Worm (Caenorhabditis elegans): ENCODE measurements around the gene nos-2.

Gene nos-2

DNA sequence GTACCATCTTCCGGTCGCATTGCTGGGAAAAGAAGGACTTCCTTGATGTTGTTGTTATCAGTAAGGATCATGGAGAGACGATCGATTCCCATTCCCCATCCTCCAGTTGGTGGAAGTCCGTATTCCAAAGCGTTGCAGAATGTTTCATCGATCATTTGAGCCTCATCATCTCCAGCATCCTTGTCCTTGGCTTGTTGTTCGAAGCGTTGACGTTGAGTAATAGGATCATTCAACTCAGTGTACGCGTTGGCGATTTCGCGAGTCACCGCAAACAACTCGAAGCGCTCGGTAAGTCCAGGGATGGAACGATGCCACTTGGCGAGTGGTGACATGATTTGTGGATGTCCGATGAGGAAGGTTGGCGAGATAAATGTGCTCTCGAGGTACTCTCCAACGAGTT, 5.0 kb downstream of the nos-2 start:
- TF ChIP-seq sox-2 (GFP tag; IDR thresholded peaks at IDR 0.05) (no peak), pag-3 (tag; optimal IDR thresholded peaks at IDR 0.05; ENCODE audit: borderline replicate concordance) (no peak), nfya-1 (tag; optimal IDR thresholded peaks at IDR 0.05) (no peak), ref-2 (tag; optimal IDR thresholded peaks at IDR 0.05) (no peak), sox-4 (tag; optimal IDR thresholded peaks at IDR 0.05) (no peak), ztf-16 (tag; optimal IDR thresholded peaks at IDR 0.05) (no peak), unc-42 (tag; optimal IDR thresholded peaks at IDR 0.05) (no peak), odd-2 (tag; optimal IDR thresholded peaks at IDR 0.05) (no peak), ceh-19 (GFP tag; optimal IDR thresholded peaks at IDR 0.05) (no peak), ceh-24 (tag; optimal IDR thresholded peaks at IDR 0.05) (no peak), hlh-30 (tag; optimal IDR thresholded peaks at IDR 0.05; ENCODE audit: insufficient read depth) (no peak), T23F11.4 (GFP tag; optimal IDR thresholded peaks at IDR 0.05) (no peak), K02D7.2 (tag; optimal IDR thresholded peaks at IDR 0.05) (no peak), ceh-34 (tag; optimal IDR thresholded peaks at IDR 0.05) (no peak), gmeb-2 (tag; optimal IDR thresholded peaks at IDR 0.05) (no peak), pqm-1 (tag; optimal IDR thresholded peaks at IDR 0.05) (no peak), elt-4 (tag; optimal IDR thresholded peaks at IDR 0.05) (no peak), hlh-8 (tag; optimal IDR thresholded peaks at IDR 0.05) (no peak), pha-4 (tag; optimal IDR thresholded peaks at IDR 0.05) (no peak), tbx-2 (tag; optimal IDR thresholded peaks at IDR 0.05) (no peak)

DNA sequence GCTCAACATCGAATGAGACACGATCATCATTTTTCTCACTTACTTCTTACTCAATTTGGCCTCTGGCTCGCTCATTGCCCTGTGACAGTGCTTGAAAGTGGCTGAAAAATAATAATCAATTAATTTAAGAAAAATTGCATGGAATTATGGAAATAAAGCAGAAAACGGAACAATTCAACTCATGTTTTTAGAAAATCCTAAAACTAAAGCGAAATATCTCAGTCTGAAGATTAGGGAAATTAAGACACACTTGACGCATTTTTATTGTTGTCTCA, 6.8 kb downstream of the nos-2 start, which contains the start of gene kars-1:
Gene kars-1 (minus strand): TSS at position 101 of the 275 bp plus-strand sequence.
- no peak for TF ChIP-seq hlh-13 (GFP tag; optimal IDR thresholded peaks at IDR 0.05)
- no peak for TF ChIP-seq ceh-24 (tag; optimal IDR thresholded peaks at IDR 0.05)
- no peak for TF ChIP-seq pat-9 (tag; optimal IDR thresholded peaks at IDR 0.05)
- no peak for TF ChIP-seq nfya-1 (tag; optimal IDR thresholded peaks at IDR 0.05)
- no peak for TF ChIP-seq ref-2 (tag; optimal IDR thresholded peaks at IDR 0.05)
- TF ChIP-seq Y22D7AL.16 (tag; optimal IDR thresholded peaks at IDR 0.05): no peak
- TF ChIP-seq pax-1 (tag; optimal IDR thresholded peaks at IDR 0.05): no peak
- TF ChIP-seq lin-11 (tag; optimal IDR thresholded peaks at IDR 0.05): no peak
- TF ChIP-seq mec-3 (tag; optimal IDR thresholded peaks at IDR 0.05; ENCODE audit: borderline replicate concordance): no peak
- TF ChIP-seq pag-3 (tag; optimal IDR thresholded peaks at IDR 0.05; ENCODE audit: borderline replicate concordance): no peak
- no peak for TF ChIP-seq ceh-30 (tag; optimal IDR thresholded peaks at IDR 0.05)
- no peak for TF ChIP-seq rnt-1 (tag; optimal IDR thresholded peaks at IDR 0.05)
- TF ChIP-seq dve-1 (tag; optimal IDR thresholded peaks at IDR 0.05): no peak

DNA sequence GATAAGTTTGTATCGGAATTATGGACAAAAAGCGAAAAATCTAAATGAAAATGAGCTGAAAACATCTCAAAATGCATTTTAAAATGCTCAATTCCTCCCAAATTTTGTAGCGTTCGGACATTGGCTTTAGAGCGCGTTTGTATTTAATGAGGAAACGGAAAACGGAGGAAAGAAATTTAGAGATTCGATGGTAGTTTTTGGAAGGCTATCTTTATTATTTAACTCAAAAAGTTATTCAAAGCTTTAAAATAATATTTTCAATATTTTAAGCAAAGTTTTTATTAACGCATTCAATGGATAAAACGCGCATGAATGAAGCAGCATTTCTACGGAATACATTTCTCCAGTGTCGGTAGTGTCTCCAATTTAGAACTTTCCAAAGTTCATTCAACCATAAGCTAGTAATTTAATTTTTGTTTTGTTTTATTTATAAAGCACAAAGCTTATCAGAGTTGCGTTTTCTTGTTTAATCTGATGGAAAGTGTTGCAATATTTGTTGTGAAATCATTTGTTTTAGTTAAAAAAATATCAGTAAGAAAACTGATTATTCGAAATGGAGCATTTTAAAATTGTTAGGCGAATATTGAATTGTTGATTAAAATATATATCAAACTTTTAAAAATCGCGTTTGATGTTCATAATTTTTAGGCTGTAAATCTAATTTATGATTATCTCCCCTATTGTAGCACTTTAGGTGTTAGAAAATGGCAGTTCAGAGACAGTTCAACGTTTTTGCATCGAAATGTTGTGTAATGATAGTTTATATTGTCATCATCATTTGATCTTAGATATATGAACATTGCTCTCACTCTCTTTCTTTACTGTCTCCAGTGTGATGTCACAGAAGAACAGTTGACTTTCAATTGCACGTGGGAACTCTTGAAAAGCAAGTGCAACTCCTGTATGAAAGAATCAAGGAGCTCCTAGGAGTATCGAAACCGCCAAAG, 7.4 kb downstream of the nos-2 start:
- no peak for TF ChIP-seq sox-4 (tag; optimal IDR thresholded peaks at IDR 0.05)
- peak; percentile 17 for TF ChIP-seq hlh-15 (tag; optimal IDR thresholded peaks at IDR 0.05)
- TF ChIP-seq K02D7.2 (tag; optimal IDR thresholded peaks at IDR 0.05): no peak
- no peak for TF ChIP-seq sox-2 (GFP tag; IDR thresholded peaks at IDR 0.05)
- peak; percentile 87 for TF ChIP-seq C08G9.2 (tag; optimal IDR thresholded peaks at IDR 0.05)
- TF ChIP-seq C38D4.7 (GFP tag; optimal IDR thresholded peaks at IDR 0.05): no peak
- TF ChIP-seq hlh-6 (tag; optimal IDR thresholded peaks at IDR 0.05): no peak
- TF ChIP-seq fkh-6 (tag; optimal IDR thresholded peaks at IDR 0.05): peak; percentile 7
- TF ChIP-seq lin-11 (tag; optimal IDR thresholded peaks at IDR 0.05): no peak
- peak; percentile 69 for TF ChIP-seq ahr-1 (tag; optimal IDR thresholded peaks at IDR 0.05)
- TF ChIP-seq ceh-22 (tag; optimal IDR thresholded peaks at IDR 0.05): no peak
- TF ChIP-seq Y22D7AL.16 (tag; optimal IDR thresholded peaks at IDR 0.05): no peak
- peak; percentile 84 for TF ChIP-seq ets-4 (tag; optimal IDR thresholded peaks at IDR 0.05)
- no peak for TF ChIP-seq hlh-30 (tag; optimal IDR thresholded peaks at IDR 0.05; ENCODE audit: insufficient read depth)
- TF ChIP-seq pag-3 (tag; optimal IDR thresholded peaks at IDR 0.05; ENCODE audit: borderline replicate concordance): no peak
- peak; percentile 76 for TF ChIP-seq tbx-2 (tag; optimal IDR thresholded peaks at IDR 0.05)
- TF ChIP-seq ceh-31 (tag; optimal IDR thresholded peaks at IDR 0.05): peak; percentile 97
- no peak for TF ChIP-seq pha-4 (tag; optimal IDR thresholded peaks at IDR 0.05)
- TF ChIP-seq ceh-45 (GFP tag; IDR thresholded peaks at IDR 0.05): no peak
- peak; percentile 61 for TF ChIP-seq F13H6.1 (tag; optimal IDR thresholded peaks at IDR 0.05)
- no peak for TF ChIP-seq sdc-2 (tag; optimal IDR thresholded peaks at IDR 0.05)
- TF ChIP-seq hlh-13 (GFP tag; optimal IDR thresholded peaks at IDR 0.05): no peak
- peak; percentile 51 for TF ChIP-seq ceh-18 (tag; optimal IDR thresholded peaks at IDR 0.05)
- peak; percentile 81 for TF ChIP-seq tbx-7 (tag; optimal IDR thresholded peaks at IDR 0.05)
- no peak for TF ChIP-seq nhr-11 (tag; optimal IDR thresholded peaks at IDR 0.05)
- TF ChIP-seq syd-9 (tag; optimal IDR thresholded peaks at IDR 0.05): peak; percentile 51
- TF ChIP-seq pha-2 (tag; optimal IDR thresholded peaks at IDR 0.05): no peak
- peak; percentile 93 for TF ChIP-seq unc-42 (tag; optimal IDR thresholded peaks at IDR 0.05)
- TF ChIP-seq pat-9 (tag; optimal IDR thresholded peaks at IDR 0.05): no peak
